Fruit fly (Drosophila melanogaster) whole organism, embryonic: ENCODE results near the gene Acp63F.
A peak's percentile ranks its signal among the peaks of the same experiment; 100 is the strongest.

Experiments
- Adf1 ChIP-seq: fragments of 200-800 bp; sonication (Bioruptor generic); IDR thresholded peaks from 2 replicates; pipeline ENCODE4 v1.3.6; 2022; ENCODE audit warnings: missing biosample characterization, missing genetic modification characterization
- CG12071 ChIP-seq: fragments of 200-800 bp; sonication (Bioruptor generic); optimal IDR thresholded peaks from 3 replicates; lab custom pipeline; 2018; ENCODE audit warnings: missing biosample characterization, mild to moderate bottlenecking, missing genetic modification characterization
- CG12769 ChIP-seq: fragments of 200-800 bp; sonication (Bioruptor generic); optimal IDR thresholded peaks from 2 replicates; lab custom pipeline; 2019; ENCODE audit warnings: missing biosample characterization, mild to moderate bottlenecking, missing genetic modification characterization, moderate library complexity
- CG13424 ChIP-seq: fragments of 200-800 bp; sonication (Bioruptor generic); optimal IDR thresholded peaks from 2 replicates; lab custom pipeline; 2019; ENCODE audit warnings: missing biosample characterization, mild to moderate bottlenecking, missing genetic modification characterization, moderate library complexity
- CG13624 ChIP-seq: fragments of 200-800 bp; sonication (Bioruptor generic); optimal IDR thresholded peaks from 2 replicates; lab custom pipeline; 2016; ENCODE audit warnings: missing biosample characterization, missing genetic modification characterization
- CG14014 ChIP-seq: fragments of 200-800 bp; sonication (Bioruptor generic); IDR thresholded peaks from 2 replicates; pipeline ENCODE4 v1.3.6; 2022; ENCODE audit warnings: missing biosample characterization, missing genetic modification characterization
- CG15269 ChIP-seq: fragments of 200-800 bp; sonication (Bioruptor generic); optimal IDR thresholded peaks from 2 replicates; lab custom pipeline; 2018; ENCODE audit warnings: missing biosample characterization, mild to moderate bottlenecking, missing genetic modification characterization, moderate library complexity
- CG16813 ChIP-seq: fragments of 200-800 bp; sonication (Bioruptor generic); IDR thresholded peaks from 3 replicates; pipeline ENCODE4 v1.3.6; 2022; ENCODE audit warnings: missing biosample characterization, missing genetic modification characterization; ENCODE audit not compliant: partially characterized antibody
- CG16815 ChIP-seq: fragments of 200-800 bp; sonication (Bioruptor generic); optimal IDR thresholded peaks from 3 replicates; lab custom pipeline; 2017; ENCODE audit warnings: missing biosample characterization, mild to moderate bottlenecking, missing genetic modification characterization
- CG18011 ChIP-seq: fragments of 200-800 bp; sonication (Bioruptor generic); optimal IDR thresholded peaks from 2 replicates; lab custom pipeline; 2017; ENCODE audit warnings: missing biosample characterization, missing genetic modification characterization, mild to moderate bottlenecking, moderate library complexity, missing genotype
- CG2116 ChIP-seq: fragments of 200-800 bp; sonication (Bioruptor generic); optimal IDR thresholded peaks from 3 replicates; lab custom pipeline; 2018; ENCODE audit warnings: missing biosample characterization, mild to moderate bottlenecking, missing genetic modification characterization
- CG31224 ChIP-seq: fragments of 200-800 bp; sonication (Bioruptor generic); IDR thresholded peaks from 2 replicates; pipeline ENCODE4 v1.3.6; 2022; ENCODE audit warnings: missing biosample characterization, missing genetic modification characterization
- CG33213 ChIP-seq: fragments of 200-800 bp; sonication (Bioruptor generic); optimal IDR thresholded peaks from 3 replicates; lab custom pipeline; 2016; ENCODE audit warnings: missing biosample characterization, missing genetic modification characterization
- CG33557 ChIP-seq: fragments of 200-800 bp; sonication (Bioruptor generic); optimal IDR thresholded peaks from 2 replicates; lab custom pipeline; 2019; ENCODE audit warnings: missing biosample characterization, mild to moderate bottlenecking, missing genetic modification characterization, moderate library complexity
- CG42726 ChIP-seq: fragments of 200-800 bp; sonication (Bioruptor generic); IDR thresholded peaks from 2 replicates; pipeline ENCODE4 v1.3.6; 2022; ENCODE audit warnings: missing biosample characterization, missing genetic modification characterization; ENCODE audit not compliant: partially characterized antibody
- CG8089 ChIP-seq: fragments of 200-800 bp; sonication (Bioruptor generic); optimal IDR thresholded peaks from 3 replicates; lab custom pipeline; 2016; ENCODE audit warnings: missing biosample characterization, missing genetic modification characterization
- CG9932 ChIP-seq: fragments of 200-800 bp; sonication (Bioruptor generic); IDR thresholded peaks from 2 replicates; pipeline ENCODE4 v1.3.6; 2022; ENCODE audit warnings: missing biosample characterization, missing genetic modification characterization
- Camta ChIP-seq: fragments of 200-800 bp; sonication (Bioruptor generic); optimal IDR thresholded peaks from 2 replicates; lab custom pipeline; 2016; ENCODE audit warnings: missing biosample characterization, missing genetic modification characterization
- ERR ChIP-seq: fragments of 200-800 bp; sonication (Bioruptor generic); optimal IDR thresholded peaks from 2 replicates; lab custom pipeline; 2016; ENCODE audit warnings: missing biosample characterization, missing genetic modification characterization
- GATAe ChIP-seq: fragments of 200-800 bp; sonication (Bioruptor generic); conservative IDR thresholded peaks from 2 replicates; pipeline ENCODE4 v1.3.6; 2022; ENCODE audit warnings: missing biosample characterization, missing genetic modification characterization
- HmgZ ChIP-seq: fragments of 200-800 bp; sonication (Bioruptor generic); optimal IDR thresholded peaks from 2 replicates; lab custom pipeline; 2018; ENCODE audit warnings: missing biosample characterization, mild to moderate bottlenecking, missing genetic modification characterization
- Hsf ChIP-seq: fragments of 200-800 bp; sonication (Bioruptor generic); optimal IDR thresholded peaks from 3 replicates; lab custom pipeline; 2016; ENCODE audit warnings: missing biosample characterization, missing genetic modification characterization
- Jarid2 ChIP-seq: fragments of 200-800 bp; sonication (Bioruptor generic); optimal IDR thresholded peaks from 3 replicates; lab custom pipeline; 2017; ENCODE audit warnings: mild to moderate bottlenecking, missing biosample characterization, missing genetic modification reagents, missing genetic modification characterization
- Lhr ChIP-seq: fragments of 200-800 bp; sonication (Bioruptor generic); optimal IDR thresholded peaks from 3 replicates; lab custom pipeline; 2017; ENCODE audit warnings: mild to moderate bottlenecking, missing biosample characterization, missing genetic modification reagents, missing genetic modification characterization
- Mad ChIP-seq: fragments of 200-800 bp; sonication (Bioruptor generic); optimal IDR thresholded peaks from 2 replicates; lab custom pipeline; 2016; ENCODE audit warnings: missing biosample characterization, missing genetic modification characterization
- Max ChIP-seq: fragments of 200-800 bp; sonication (Bioruptor generic); optimal IDR thresholded peaks from 2 replicates; lab custom pipeline; 2016; ENCODE audit warnings: missing biosample characterization, mild to moderate bottlenecking, missing genetic modification characterization
- Rfx ChIP-seq: fragments of 200-800 bp; sonication (Bioruptor generic); IDR thresholded peaks from 2 replicates; pipeline ENCODE4 v1.3.6; 2022; ENCODE audit warnings: missing biosample characterization, missing genetic modification characterization
- Rx ChIP-seq: fragments of 200-800 bp; sonication (Bioruptor generic); IDR thresholded peaks from 2 replicates; pipeline ENCODE4 v1.3.6; 2022; ENCODE audit warnings: missing biosample characterization, missing genetic modification characterization
- TFAM ChIP-seq: fragments of 200-800 bp; sonication (Bioruptor generic); optimal IDR thresholded peaks from 2 replicates; lab custom pipeline; 2017; ENCODE audit warnings: missing biosample characterization, missing genetic modification characterization, inconsistent platforms
- Xrp1 ChIP-seq: fragments of 200-800 bp; sonication (Bioruptor generic); IDR thresholded peaks from 2 replicates; pipeline ENCODE4 v1.3.6; 2022; ENCODE audit warnings: missing biosample characterization, missing genetic modification characterization
- ara ChIP-seq: fragments of 200-800 bp; sonication (Bioruptor generic); IDR thresholded peaks from 2 replicates; pipeline ENCODE4 v1.3.6; 2022; ENCODE audit warnings: missing biosample characterization, missing genetic modification characterization
- crc ChIP-seq: fragments of 200-800 bp; sonication (Bioruptor generic); optimal IDR thresholded peaks from 2 replicates; lab custom pipeline; 2016; ENCODE audit warnings: missing biosample characterization, missing genetic modification characterization
- dmrt99B ChIP-seq: fragments of 200-800 bp; sonication (Bioruptor generic); optimal IDR thresholded peaks from 2 replicates; lab custom pipeline; 2018; ENCODE audit warnings: missing biosample characterization, mild to moderate bottlenecking, missing genetic modification characterization, moderate library complexity
- dysf ChIP-seq: fragments of 200-800 bp; sonication (Bioruptor generic); IDR thresholded peaks from 3 replicates; pipeline ENCODE4 v1.3.6; 2022; ENCODE audit warnings: missing biosample characterization, missing genetic modification characterization
- ems ChIP-seq: fragments of 200-800 bp; sonication (Bioruptor generic); optimal IDR thresholded peaks from 3 replicates; lab custom pipeline; 2016; ENCODE audit warnings: missing biosample characterization, missing genetic modification characterization
- fru ChIP-seq: fragments of >200 bp; optimal IDR thresholded peaks from 2 replicates; lab custom pipeline; 2017
- grau ChIP-seq: fragments of 200-800 bp; optimal IDR thresholded peaks from 3 replicates; lab custom pipeline; 2019; ENCODE audit warnings: missing biosample characterization, mild to moderate bottlenecking, missing genetic modification characterization, moderate library complexity
- h ChIP-seq: fragments of >200 bp; optimal IDR thresholded peaks from 2 replicates; lab custom pipeline; 2017
- hbn ChIP-seq: fragments of 200-800 bp; sonication (Bioruptor generic); IDR thresholded peaks from 2 replicates; pipeline ENCODE4 v1.3.6; 2022; ENCODE audit warnings: missing biosample characterization, missing genetic modification characterization; ENCODE audit not compliant: partially characterized antibody
- knrl ChIP-seq: fragments of 200-800 bp; sonication (Bioruptor generic); IDR thresholded peaks from 3 replicates; pipeline ENCODE4 v1.3.6; 2022; ENCODE audit warnings: missing biosample characterization, missing genetic modification characterization; ENCODE audit not compliant: partially characterized antibody
- mld ChIP-seq: fragments of 200-800 bp; sonication (Bioruptor generic); IDR thresholded peaks from 3 replicates; pipeline ENCODE4 v1.3.6; 2022; ENCODE audit warnings: missing biosample characterization, missing genetic modification characterization; ENCODE audit not compliant: partially characterized antibody
- nerfin-2 ChIP-seq: fragments of 200-800 bp; sonication (Bioruptor generic); IDR thresholded peaks from 2 replicates; pipeline ENCODE4 v1.3.6; 2022; ENCODE audit warnings: missing biosample characterization, missing genetic modification characterization; ENCODE audit not compliant: partially characterized antibody
- row ChIP-seq: fragments of 200-800 bp; sonication (Bioruptor generic); IDR thresholded peaks from 3 replicates; pipeline ENCODE4 v1.3.6; 2022; ENCODE audit warnings: missing biosample characterization, missing genetic modification characterization
- run ChIP-seq: fragments of 200-800 bp; sonication (Bioruptor generic); optimal IDR thresholded peaks from 3 replicates; lab custom pipeline; 2018; ENCODE audit warnings: missing biosample characterization, mild to moderate bottlenecking, missing genetic modification characterization
- salm ChIP-seq: fragments of 200-800 bp; sonication (Bioruptor generic); optimal IDR thresholded peaks from 2 replicates; lab custom pipeline; 2018; ENCODE audit warnings: missing biosample characterization, mild to moderate bottlenecking, missing genetic modification characterization
- sqz ChIP-seq: fragments of 200-800 bp; sonication (Bioruptor generic); optimal IDR thresholded peaks from 3 replicates; lab custom pipeline; 2018; ENCODE audit warnings: missing biosample characterization, mild to moderate bottlenecking, missing genetic modification characterization
- tll ChIP-seq, 2 experiments: fragments of 200-800 bp in 1 of 2; fragments of >200 bp in 1 of 2; sonication (Bioruptor generic) in 1 of 2; optimal IDR thresholded peaks; 2 replicates each; lab custom pipeline; 2017 to 2019; ENCODE audit warnings: missing biosample characterization in 2 of 2, missing genetic modification characterization in 2 of 2, mild to moderate bottlenecking in 1 of 2, moderate library complexity in 1 of 2
- vvl ChIP-seq: fragments of 200-800 bp; sonication (Bioruptor generic); IDR thresholded peaks from 2 replicates; pipeline ENCODE4 v1.3.6; 2022; ENCODE audit warnings: missing biosample characterization, missing genetic modification characterization
- wdn ChIP-seq: fragments of 200-800 bp; sonication (Bioruptor generic); IDR thresholded peaks from 2 replicates; pipeline ENCODE4 v1.3.6; 2022; ENCODE audit warnings: missing biosample characterization, missing genetic modification characterization
- z ChIP-seq: fragments of 200-800 bp; sonication (Bioruptor generic); IDR thresholded peaks from 3 replicates; pipeline ENCODE4 v1.3.6; 2022; ENCODE audit warnings: missing biosample characterization, missing genetic modification characterization
- zfh2 ChIP-seq: fragments of 200-800 bp; sonication (Bioruptor generic); optimal IDR thresholded peaks from 2 replicates; lab custom pipeline; 2016; ENCODE audit warnings: missing biosample characterization, missing genetic modification characterization

Acp63F gene

DNA sequence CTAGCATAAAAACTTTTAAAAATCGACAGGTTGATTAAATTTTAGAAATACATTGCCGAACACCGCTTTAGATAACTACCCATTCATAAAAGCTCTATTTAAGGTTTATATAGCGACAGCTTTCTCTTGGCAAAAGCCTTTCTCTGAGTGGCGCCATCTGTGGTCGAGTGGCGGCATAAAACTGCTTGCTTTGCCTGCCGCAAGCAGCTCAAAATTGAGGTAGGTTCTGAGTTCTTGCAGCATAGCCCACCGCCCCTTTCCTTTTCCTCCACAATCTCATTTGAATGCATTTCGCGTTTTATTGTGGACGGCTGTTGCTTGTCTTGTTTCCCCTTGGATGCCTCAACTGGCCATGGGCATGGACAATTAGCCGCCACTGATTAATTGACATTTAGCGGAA is 48.3 kb downstream of the Acp63F start (continued):
- TF ChIP-seq Rfx (GFP tag; lab: Robert Waterston, UW) (peak; percentile 82), CG14014 (GFP tag; lab: Robert Waterston, UW) (peak; percentile 51; the same call in 1 of the 2 replicates), CG13624 (GFP tag; lab: Kevin White, UChicago) (peak; percentile 73), CG18011 (GFP tag; lab: Kevin White, UChicago) (peak; percentile 18), Rx (0 out of 2 replicates have a peak, but pooled peaks have one; percentile 32), CG31224 (GFP tag; lab: Robert Waterston, UW) (no peak), CG16813 (GFP tag; lab: Robert Waterston, UW) (no peak; the same call in 2 of the 3 replicates), sqz (GFP tag; lab: Kevin White, UChicago) (no peak), fru (lab: Kevin White, UChicago) (no peak), crc (GFP tag; lab: Kevin White, UChicago) (no peak), GATAe (GFP tag; lab: Robert Waterston, UW) (no peak), Xrp1 (GFP tag; lab: Robert Waterston, UW) (peak; percentile 64), ERR (no peak), Adf1 (GFP tag; lab: Robert Waterston, UW) (no peak), nerfin-2 (GFP tag; lab: Robert Waterston, UW) (peak; percentile 32; the same call in 1 of the 2 replicates), Hsf (GFP tag; lab: Kevin White, UChicago) (peak; percentile 64), zfh2 (peak; percentile 25), CG2116 (GFP tag; lab: Kevin White, UChicago) (peak; percentile 37), CG12071 (no peak), CG12769 (peak; percentile 56), Lhr (GFP tag; lab: Kevin White, UChicago) (peak; percentile 67), HmgZ (tag; lab: Kevin White, UChicago) (peak; percentile 34), salm (tag; lab: Kevin White, UChicago) (no peak), CG42726 (GFP tag; lab: Robert Waterston, UW) (peak; percentile 55; the same call in 1 of the 2 replicates), run (no peak), CG33557 (GFP tag; lab: Kevin White, UChicago) (peak; percentile 45), CG33213 (peak; percentile 37), Max (GFP tag; lab: Kevin White, UChicago) (no peak), TFAM (GFP tag; lab: Kevin White, UChicago) (no peak), Jarid2 (peak; percentile 31), row (no peak), Camta (GFP tag; lab: Kevin White, UChicago) (peak; percentile 46), dmrt99B (tag; lab: Kevin White, UChicago) (peak; percentile 11), dysf (GFP tag; lab: Robert Waterston, UW) (peak; percentile 60; the same call in 2 of the 3 replicates), CG13424 (peak; percentile 69), CG16815 (GFP tag; lab: Kevin White, UChicago) (peak; percentile 49), CG8089 (GFP tag; lab: Kevin White, UChicago) (peak; percentile 70), ara (GFP tag; lab: Robert Waterston, UW) (peak; percentile 14; the same call in 1 of the 2 replicates), hbn (no peak), ems (GFP tag; lab: Kevin White, UChicago) (no peak), Mad (GFP tag; lab: Kevin White, UChicago) (peak; percentile 70), z (GFP tag; lab: Robert Waterston, UW) (no peak), mld (GFP tag; lab: Robert Waterston, UW) (no peak), grau (peak; percentile 55), knrl (no peak; the same call in 2 of the 3 replicates), CG15269 (peak; percentile 42), vvl (peak; percentile 82), h (lab: Kevin White, UChicago) (no peak), tll (GFP tag; optimal IDR thresholded peaks at IDR 0.05; lab: Kevin White, UChicago) (no peak), wdn (peak; percentile 25; the same call in 1 of the 2 replicates), CG9932 (GFP tag; lab: Robert Waterston, UW) (peak; percentile 63)
